Worm (Caenorhabditis elegans) whole organism, midembryonic: ENCODE measurements around the gene rfip-1.

Experiments
- T22C8.4 ChIP-seq: fragments of 200-800 bp; sonication (Bioruptor generic); IDR thresholded peaks from 2 replicates; pipeline ENCODE4 v1.3.6; 2022; ENCODE audit warnings: missing genetic modification characterization, missing compliant biosample characterization
- med-1 ChIP-seq: sonication (generic microtip); optimal IDR thresholded peaks from 2 replicates; lab custom pipeline; 2017; ENCODE audit warnings: missing genetic modification characterization, mild to moderate bottlenecking, missing compliant biosample characterization, antibody characterized with exemption, missing genetic modification reagents; ENCODE audit not compliant: insufficient read depth
- tab-1 ChIP-seq: fragments of 200-800 bp; sonication (Bioruptor generic); IDR thresholded peaks from 2 replicates; pipeline ENCODE4 v1.3.6; 2022; ENCODE audit warnings: missing genetic modification characterization, missing compliant biosample characterization

ce11 chrII:5845441-5845840 is 38.9 kb upstream of the rfip-1 start, which contains the start of the genes ZK1248.17 and H41C03.3:
- TF ChIP-seq T22C8.4 (no peak), med-1 (GFP tag; lab: Kevin White, UChicago) (no peak), tab-1 (no peak)
